Worm (Caenorhabditis elegans) whole organism, L4/young adult: ENCODE results near the gene spat-1.

ENCODE experiments used
- W03F9.2 ChIP-seq: fragments of 150-350 bp; optimal IDR thresholded peaks from 2 replicates; lab custom pipeline; 2014; ENCODE audit warnings: missing biosample characterization, missing genetic modification characterization
- him-1 ChIP-seq: sonication (generic microtip); optimal IDR thresholded peaks from 2 replicates; lab custom pipeline; 2016; ENCODE audit warnings: missing genotype, missing genetic modification reagents, missing genetic modification characterization, missing compliant biosample characterization

DNA sequence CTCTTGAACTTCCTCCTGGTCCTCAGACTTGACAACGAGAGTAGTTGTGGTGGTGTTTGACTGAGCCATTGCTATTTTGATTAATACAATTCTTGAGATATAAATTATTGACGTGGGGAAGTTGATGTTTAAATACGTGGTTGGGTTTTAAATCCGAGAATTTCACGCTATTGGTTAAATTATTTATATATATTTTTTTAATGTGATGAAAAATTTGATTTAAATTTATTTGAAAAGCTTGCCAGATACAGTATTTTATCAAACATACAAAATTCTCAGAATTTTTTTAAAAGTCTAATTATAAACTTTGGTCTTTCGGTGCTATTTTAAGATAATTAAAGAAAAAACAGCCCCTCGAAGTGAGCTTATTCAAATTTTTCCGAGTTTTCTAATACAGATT is 21.0 kb upstream of the spat-1 start, which contains the start of the genes K10H10.7 and K10H10.10:
- TF ChIP-seq him-1 (tag; lab: Kevin White, UChicago) (no peak), W03F9.2 (no peak)
